2 worm cellular contexts compared by ENCODE assay signal in the genomic region with DNA sequence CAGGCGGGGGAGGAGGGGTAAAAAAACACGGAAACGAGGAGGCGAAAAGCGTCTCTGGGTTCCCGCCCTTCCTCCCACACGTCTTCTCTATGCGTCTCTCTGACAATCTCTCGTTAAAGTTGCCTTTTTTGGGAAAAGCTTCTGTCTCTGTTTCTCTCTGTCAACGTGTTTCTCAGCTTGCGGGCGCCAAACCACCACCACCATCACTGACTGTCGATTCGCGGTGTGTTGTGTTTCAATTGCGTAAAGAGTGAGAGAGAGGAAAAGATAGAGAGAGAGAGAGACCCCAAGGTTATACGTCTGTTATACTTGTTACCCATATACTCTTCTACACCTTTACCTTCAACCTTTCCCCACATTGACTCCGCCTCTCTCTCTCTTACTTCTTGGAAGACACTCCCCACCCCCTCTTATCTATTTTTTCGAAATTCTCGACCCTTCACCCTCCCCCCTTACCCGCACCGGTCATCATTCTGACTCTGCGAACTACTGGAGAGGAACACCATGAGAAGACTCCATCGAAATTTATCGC.
TF ChIP-seq lines count a peak whose summit lies in the region.

A gene (plus strand): TSS at position 482 of the 532 bp plus-strand sequence.

TF ChIP-seq in whole organism, L1 larva, 84 proteins besides CTCF, POLR2A, EP300 and RAD21 (continued from another document):
- no peak for TF ChIP-seq ztf-11 (tag; optimal IDR thresholded peaks at IDR 0.05; lab: Kevin White, UChicago)
- no peak for TF ChIP-seq hlh-4 (tag; optimal IDR thresholded peaks at IDR 0.05; lab: Kevin White, UChicago)
TF ChIP-seq in whole organism, L1 larva: peak in this region for 7.

TF ChIP-seq in whole organism, L4 larva, 104 proteins besides CTCF, POLR2A, EP300 and RAD21 (continued from another document):
- TF ChIP-seq php-3 (GFP tag; IDR thresholded peaks at IDR 0.05; lab: Robert Waterston, UW) (no peak), ceh-44 (GFP tag; IDR thresholded peaks at IDR 0.05; lab: Robert Waterston, UW) (no peak), lin-29 (GFP tag; IDR thresholded peaks at IDR 0.05; lab: Robert Waterston, UW) (no peak), T26A8.4 (GFP tag; IDR thresholded peaks at IDR 0.05; lab: Robert Waterston, UW) (no peak), cey-2 (tag; optimal IDR thresholded peaks at IDR 0.05; lab: Kevin White, UChicago; ENCODE audit: borderline replicate concordance, insufficient read depth) (no peak), lsy-2 (tag; optimal IDR thresholded peaks at IDR 0.05; lab: Kevin White, UChicago) (no peak)
